Fruit fly (Drosophila melanogaster) whole organism, embryonic: Measurements from ENCODE around the gene HINT1.

Source experiments
- CG10147 ChIP-seq: fragments of 200-800 bp; sonication (Bioruptor generic); optimal IDR thresholded peaks from 2 replicates; lab custom pipeline; 2019; ENCODE audit warnings: missing biosample characterization, mild to moderate bottlenecking, missing genetic modification characterization, moderate library complexity
- CG10274 ChIP-seq: fragments of 200-800 bp; sonication (Bioruptor generic); optimal IDR thresholded peaks from 3 replicates; lab custom pipeline; 2017; ENCODE audit warnings: missing biosample characterization, mild to moderate bottlenecking, missing genetic modification characterization
- CG10462 ChIP-seq: fragments of 200-800 bp; sonication (Bioruptor generic); optimal IDR thresholded peaks from 2 replicates; lab custom pipeline; 2016; ENCODE audit warnings: missing biosample characterization, missing genetic modification characterization
- CG12659 ChIP-seq: fragments of 200-800 bp; sonication (Bioruptor generic); optimal IDR thresholded peaks from 3 replicates; lab custom pipeline; 2017; ENCODE audit warnings: mild to moderate bottlenecking, missing biosample characterization, missing genetic modification reagents, missing genetic modification characterization
- CG14965 ChIP-seq: fragments of 200-800 bp; sonication (Bioruptor generic); optimal IDR thresholded peaks from 2 replicates; lab custom pipeline; 2016; ENCODE audit warnings: missing biosample characterization, missing genetic modification characterization, borderline replicate concordance
- CG1647 ChIP-seq: fragments of 200-800 bp; sonication (Bioruptor generic); optimal IDR thresholded peaks from 3 replicates; lab custom pipeline; 2016; ENCODE audit warnings: missing biosample characterization, missing genetic modification characterization
- CG18011 ChIP-seq: fragments of 200-800 bp; sonication (Bioruptor generic); optimal IDR thresholded peaks from 2 replicates; lab custom pipeline; 2017; ENCODE audit warnings: missing biosample characterization, missing genetic modification characterization, mild to moderate bottlenecking, moderate library complexity, missing genotype
- CG1832 ChIP-seq: fragments of 200-800 bp; sonication (Bioruptor generic); optimal IDR thresholded peaks from 2 replicates; lab custom pipeline; 2017; ENCODE audit warnings: missing biosample characterization, mild to moderate bottlenecking, missing genetic modification characterization, inconsistent platforms
- CG2202 ChIP-seq: fragments of 200-800 bp; sonication (Bioruptor generic); optimal IDR thresholded peaks from 2 replicates; lab custom pipeline; 2018; ENCODE audit warnings: missing biosample characterization, mild to moderate bottlenecking, missing genetic modification characterization
- CG3407 ChIP-seq: fragments of 200-800 bp; sonication (Bioruptor generic); optimal IDR thresholded peaks from 2 replicates; lab custom pipeline; 2018; ENCODE audit warnings: missing biosample characterization, mild to moderate bottlenecking, missing genetic modification characterization
- CG34224 ChIP-seq: fragments of 200-800 bp; sonication (Bioruptor generic); IDR thresholded peaks from 3 replicates; pipeline ENCODE4 v1.3.6; 2022; ENCODE audit warnings: missing biosample characterization, missing genetic modification characterization; ENCODE audit not compliant: partially characterized antibody
- CG6272 ChIP-seq: fragments of 200-800 bp; sonication (Bioruptor generic); IDR thresholded peaks from 2 replicates; pipeline ENCODE4 v1.3.6; 2022; ENCODE audit warnings: missing biosample characterization, missing genetic modification characterization
- CG9876 ChIP-seq: fragments of 200-800 bp; sonication (Bioruptor generic); optimal IDR thresholded peaks from 2 replicates; lab custom pipeline; 2016; ENCODE audit warnings: missing biosample characterization, missing genetic modification characterization
- CHES-1-like ChIP-seq: fragments of 200-800 bp; sonication (Bioruptor generic); optimal IDR thresholded peaks from 2 replicates; lab custom pipeline; 2016; ENCODE audit warnings: missing biosample characterization, missing genetic modification characterization
- D19B ChIP-seq: fragments of 200-800 bp; sonication (Bioruptor generic); optimal IDR thresholded peaks from 2 replicates; lab custom pipeline; 2017; ENCODE audit warnings: missing biosample characterization, mild to moderate bottlenecking, missing genetic modification characterization
- Dek ChIP-seq: fragments of 200-800 bp; sonication (Bioruptor generic); optimal IDR thresholded peaks from 3 replicates; lab custom pipeline; 2019; ENCODE audit warnings: missing biosample characterization, mild to moderate bottlenecking, missing genetic modification characterization, moderate library complexity
- Ets97D ChIP-seq: fragments of 200-800 bp; sonication (Bioruptor generic); optimal IDR thresholded peaks from 3 replicates; lab custom pipeline; 2016; ENCODE audit warnings: missing biosample characterization, missing genetic modification characterization
- Fer1 ChIP-seq: fragments of 200-800 bp; sonication (Bioruptor generic); optimal IDR thresholded peaks from 2 replicates; lab custom pipeline; 2017; ENCODE audit warnings: missing biosample characterization, mild to moderate bottlenecking, missing genetic modification characterization
- HLH4C ChIP-seq: fragments of 200-800 bp; sonication (Bioruptor generic); IDR thresholded peaks from 3 replicates; pipeline ENCODE4 v1.3.6; 2022; ENCODE audit warnings: missing biosample characterization, missing genetic modification characterization; ENCODE audit not compliant: partially characterized antibody
- Jarid2 ChIP-seq: fragments of 200-800 bp; sonication (Bioruptor generic); optimal IDR thresholded peaks from 3 replicates; lab custom pipeline; 2017; ENCODE audit warnings: mild to moderate bottlenecking, missing biosample characterization, missing genetic modification reagents, missing genetic modification characterization
- Lhr ChIP-seq: fragments of 200-800 bp; sonication (Bioruptor generic); optimal IDR thresholded peaks from 3 replicates; lab custom pipeline; 2017; ENCODE audit warnings: mild to moderate bottlenecking, missing biosample characterization, missing genetic modification reagents, missing genetic modification characterization
- MBD-R2 ChIP-seq: fragments of 200-800 bp; sonication (Bioruptor generic); IDR thresholded peaks from 2 replicates; pipeline ENCODE4 v1.3.6; 2022; ENCODE audit warnings: missing biosample characterization, missing genetic modification characterization
- Nf-YA ChIP-seq: fragments of 200-800 bp; sonication (Bioruptor generic); IDR thresholded peaks from 2 replicates; pipeline ENCODE4 v1.3.6; 2022; ENCODE audit warnings: missing biosample characterization, missing genetic modification characterization
- Oaz ChIP-seq: fragments of 200-800 bp; sonication (Bioruptor generic); IDR thresholded peaks from 2 replicates; pipeline ENCODE4 v1.3.6; 2022; ENCODE audit warnings: missing biosample characterization, missing genetic modification characterization
- Six4 ChIP-seq: fragments of 200-800 bp; sonication (Bioruptor generic); optimal IDR thresholded peaks from 2 replicates; lab custom pipeline; 2016; ENCODE audit warnings: missing biosample characterization, missing genetic modification characterization
- Stat92E ChIP-seq, 3 experiments: fragments of >200 bp in 2 of 3; fragments of 200-800 bp in 1 of 3; sonication (Bioruptor generic) in 1 of 3; optimal IDR thresholded peaks; 2 replicates each; lab custom pipeline; 2017 to 2019; ENCODE audit warnings: missing biosample characterization in 3 of 3, missing genetic modification characterization in 3 of 3, mild to moderate bottlenecking in 1 of 3, moderate library complexity in 1 of 3
- Taf1 ChIP-seq: fragments of 200-800 bp; sonication (Bioruptor generic); IDR thresholded peaks from 2 replicates; pipeline ENCODE4 v1.3.6; 2022; ENCODE audit warnings: missing biosample characterization, missing genetic modification characterization
- ab ChIP-seq: fragments of 200-800 bp; sonication (Bioruptor generic); optimal IDR thresholded peaks from 2 replicates; lab custom pipeline; 2016; ENCODE audit warnings: missing biosample characterization, missing genetic modification characterization
- ase ChIP-seq: fragments of 200-800 bp; sonication (Bioruptor generic); IDR thresholded peaks from 3 replicates; pipeline ENCODE4 v1.3.6; 2022; ENCODE audit warnings: missing biosample characterization, missing genetic modification characterization
- bab2 ChIP-seq: fragments of 200-800 bp; sonication (Bioruptor generic); optimal IDR thresholded peaks from 2 replicates; lab custom pipeline; 2016; ENCODE audit warnings: missing biosample characterization, missing genetic modification characterization
- bigmax ChIP-seq: fragments of 200-800 bp; sonication (Bioruptor generic); optimal IDR thresholded peaks from 2 replicates; lab custom pipeline; 2018; ENCODE audit warnings: missing biosample characterization, mild to moderate bottlenecking, missing genetic modification characterization
- br ChIP-seq: fragments of >200 bp; optimal IDR thresholded peaks from 2 replicates; lab custom pipeline; 2017
- caup ChIP-seq: fragments of 200-800 bp; sonication (Bioruptor generic); optimal IDR thresholded peaks from 3 replicates; lab custom pipeline; 2017; ENCODE audit warnings: missing biosample characterization, mild to moderate bottlenecking, missing genetic modification characterization, moderate library complexity; ENCODE audit not compliant: severe bottlenecking
- chif ChIP-seq, 2 experiments: fragments of 200-800 bp; sonication (Bioruptor generic); optimal IDR thresholded peaks; 3 replicates each; lab custom pipeline; 2016; ENCODE audit warnings: missing biosample characterization in 2 of 2, missing genetic modification characterization in 2 of 2
- chm ChIP-seq: fragments of 200-800 bp; sonication (Bioruptor generic); IDR thresholded peaks from 2 replicates; pipeline ENCODE4 v1.3.6; 2022; ENCODE audit warnings: missing biosample characterization, missing genetic modification characterization
- dimm ChIP-seq: fragments of 200-800 bp; sonication (Bioruptor generic); IDR thresholded peaks from 2 replicates; pipeline ENCODE4 v1.3.6; 2022; ENCODE audit warnings: missing biosample characterization, missing genetic modification characterization
- dpn ChIP-seq, 2 experiments: fragments of 200-800 bp; sonication (Bioruptor generic); optimal IDR thresholded peaks; 3 replicates each; lab custom pipeline; 2016; ENCODE audit warnings: missing biosample characterization in 2 of 2, missing genetic modification characterization in 2 of 2
- eve ChIP-seq, 2 experiments: fragments of >200 bp; optimal IDR thresholded peaks; 2 replicates each; lab custom pipeline; 2017; ENCODE audit warnings: missing biosample characterization in 2 of 2, missing genetic modification characterization in 2 of 2
- exex ChIP-seq: fragments of 200-800 bp; sonication (Bioruptor generic); optimal IDR thresholded peaks from 4 replicates; lab custom pipeline; 2018; ENCODE audit warnings: missing biosample characterization, mild to moderate bottlenecking, missing genetic modification characterization, moderate library complexity
- gce ChIP-seq: fragments of 200-800 bp; sonication (Bioruptor generic); IDR thresholded peaks from 3 replicates; pipeline ENCODE4 v1.3.6; 2022; ENCODE audit warnings: missing biosample characterization, missing genetic modification characterization
- jumu ChIP-seq: fragments of 200-800 bp; sonication (Bioruptor generic); optimal IDR thresholded peaks from 3 replicates; lab custom pipeline; 2016; ENCODE audit warnings: missing biosample characterization, missing genetic modification characterization
- lmd ChIP-seq: fragments of 200-800 bp; sonication (Bioruptor generic); IDR thresholded peaks from 2 replicates; pipeline ENCODE4 v1.3.6; 2022; ENCODE audit warnings: missing biosample characterization, missing genetic modification characterization
- luna ChIP-seq: fragments of 200-800 bp; sonication (Bioruptor generic); optimal IDR thresholded peaks from 2 replicates; lab custom pipeline; 2016; ENCODE audit warnings: missing biosample characterization, missing genetic modification characterization
- nau ChIP-seq: fragments of 200-800 bp; sonication (Bioruptor generic); optimal IDR thresholded peaks from 3 replicates; lab custom pipeline; 2017; ENCODE audit warnings: missing biosample characterization, mild to moderate bottlenecking, missing genetic modification characterization, missing genetic modification reagents
- odd ChIP-seq: fragments of 200-800 bp; sonication (Bioruptor generic); optimal IDR thresholded peaks from 2 replicates; lab custom pipeline; 2017; ENCODE audit warnings: missing biosample characterization, mild to moderate bottlenecking, missing genetic modification characterization
- sim ChIP-seq: fragments of 200-800 bp; sonication (Bioruptor generic); IDR thresholded peaks from 2 replicates; pipeline ENCODE4 v1.3.6; 2022; ENCODE audit warnings: missing biosample characterization, missing genetic modification characterization
- sima ChIP-seq: fragments of 200-800 bp; sonication (Bioruptor generic); optimal IDR thresholded peaks from 2 replicates; lab custom pipeline; 2016; ENCODE audit warnings: missing biosample characterization, missing genetic modification characterization
- slp2 ChIP-seq: fragments of 200-800 bp; sonication (Bioruptor generic); optimal IDR thresholded peaks from 2 replicates; lab custom pipeline; 2016; ENCODE audit warnings: missing biosample characterization, missing genetic modification characterization
- sob ChIP-seq: fragments of 200-800 bp; sonication (Bioruptor generic); IDR thresholded peaks from 2 replicates; pipeline ENCODE4 v1.3.6; 2022; ENCODE audit warnings: missing biosample characterization, missing genetic modification characterization

The HINT1 gene

dm6 chr2L:2752460-2753411 is 17.2 kb upstream of the HINT1 start, which contains the start of gene Pgk (continued):
- no peak for TF ChIP-seq ase (GFP tag; lab: Robert Waterston, UW)
- no peak for TF ChIP-seq Lhr (GFP tag; lab: Kevin White, UChicago)
- TF ChIP-seq caup, result peak; percentile 51
- TF ChIP-seq CG9876, result peak; percentile 31
- TF ChIP-seq sima (GFP tag; lab: Kevin White, UChicago), result no peak
- TF ChIP-seq bigmax, result no peak
- TF ChIP-seq Nf-YA, result no peak
- no peak for TF ChIP-seq ab (GFP tag; lab: Kevin White, UChicago)
- peak; percentile 47 for TF ChIP-seq CG10147
- peak in 1 of 2 experiments; percentile 56 for TF ChIP-seq dpn (GFP tag; optimal IDR thresholded peaks at IDR 0.05; lab: Kevin White, UChicago)
- TF ChIP-seq CG1647 (GFP tag; lab: Kevin White, UChicago), result no peak
- TF ChIP-seq CG12659, result peak; percentile 20
- TF ChIP-seq HLH4C (GFP tag; lab: Robert Waterston, UW), result no peak
- peak; percentile 32 for TF ChIP-seq CG2202 (tag; lab: Kevin White, UChicago)
- TF ChIP-seq lmd (GFP tag; lab: Robert Waterston, UW), result no peak
- peak; percentile 74 for TF ChIP-seq Jarid2
- TF ChIP-seq jumu (GFP tag; lab: Kevin White, UChicago), result peak; percentile 80
- peak; percentile 32 for TF ChIP-seq Ets97D (GFP tag; lab: Kevin White, UChicago)
- TF ChIP-seq bab2 (GFP tag; lab: Kevin White, UChicago), result no peak
- TF ChIP-seq exex (tag; lab: Kevin White, UChicago), result peak; percentile 65
- TF ChIP-seq CG34224, result no peak
- TF ChIP-seq odd (GFP tag; lab: Kevin White, UChicago), result peak; percentile 65
- no peak for TF ChIP-seq CG18011 (GFP tag; lab: Kevin White, UChicago)
- no peak for TF ChIP-seq luna (GFP tag; lab: Kevin White, UChicago)
- TF ChIP-seq CG1832 (GFP tag; lab: Kevin White, UChicago), result no peak
- no peak for TF ChIP-seq CG6272 (GFP tag; lab: Robert Waterston, UW)
- no peak for TF ChIP-seq Six4 (GFP tag; lab: Kevin White, UChicago)
- peak in 1 of 3 experiments; percentile 5 for TF ChIP-seq Stat92E (GFP tag; optimal IDR thresholded peaks at IDR 0.05; lab: Kevin White, UChicago)
- TF ChIP-seq CG10274 (GFP tag; lab: Kevin White, UChicago), result no peak
- TF ChIP-seq chm (GFP tag; lab: Robert Waterston, UW), result no peak
- TF ChIP-seq CG10462 (GFP tag; lab: Kevin White, UChicago), result no peak
- TF ChIP-seq gce (GFP tag; lab: Robert Waterston, UW), result no peak
- no peak for TF ChIP-seq D19B
- peak; percentile 83 for TF ChIP-seq Fer1
- TF ChIP-seq eve (GFP tag; optimal IDR thresholded peaks at IDR 0.05; lab: Kevin White, UChicago), result no peak
- TF ChIP-seq MBD-R2 (GFP tag; lab: Robert Waterston, UW), result no peak
- no peak for TF ChIP-seq Taf1 (GFP tag; lab: Robert Waterston, UW)
- TF ChIP-seq sim (GFP tag; lab: Robert Waterston, UW), result no peak
- TF ChIP-seq CG3407 (GFP tag; lab: Kevin White, UChicago), result peak; percentile 44
- TF ChIP-seq sob (GFP tag; lab: Robert Waterston, UW), result no peak
- TF ChIP-seq dimm (GFP tag; lab: Robert Waterston, UW), result no peak
- no peak for TF ChIP-seq slp2 (GFP tag; lab: Kevin White, UChicago)
- TF ChIP-seq br, result no peak
- TF ChIP-seq Oaz, result no peak
- TF ChIP-seq nau (GFP tag; lab: Kevin White, UChicago), result peak; percentile 68
- peak; percentile 55 for TF ChIP-seq Dek
- TF ChIP-seq CHES-1-like, result no peak
- peak in 1 of 2 experiments; percentile 8 for TF ChIP-seq chif (GFP tag; optimal IDR thresholded peaks at IDR 0.05; lab: Kevin White, UChicago)
- no peak for TF ChIP-seq CG14965 (GFP tag; lab: Kevin White, UChicago)
